Worm (Caenorhabditis elegans): ENCODE results near the gene R11.4.

DNA sequence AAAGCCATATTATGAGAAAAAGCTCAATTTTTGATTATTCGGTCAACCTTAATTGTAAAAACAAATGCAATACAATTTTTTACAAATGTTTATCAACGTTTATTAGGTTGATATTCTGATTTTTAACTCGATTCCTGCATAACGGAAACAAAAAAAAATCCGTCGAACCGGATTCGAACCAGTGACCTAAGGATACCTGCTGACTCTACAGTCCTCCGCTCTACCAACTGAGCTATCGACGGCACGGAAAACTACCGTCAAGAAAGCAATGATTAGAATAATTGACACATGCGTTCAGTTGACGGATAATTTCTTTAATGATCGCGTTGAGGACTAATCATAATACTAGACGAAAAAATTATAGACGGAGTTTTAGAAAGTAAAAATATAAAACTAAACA lies 1.8 kb downstream of the R11.4 start:
- 0 out of 2 replicates have a peak, but pooled peaks have one; percentile 17 for TF ChIP-seq sea-1 (GFP tag; conservative IDR thresholded peaks at IDR 0.05)
- TF ChIP-seq ceh-36 (tag; optimal IDR thresholded peaks at IDR 0.05), result no peak
- 0 out of 2 replicates have a peak, but pooled peaks have one; percentile 21 for TF ChIP-seq scrt-1 (GFP tag; IDR thresholded peaks at IDR 0.05)
